Fruit fly (Drosophila melanogaster) Kc167 (cell line): ENCODE results near the gene tral.

Experiments
- Myc ChIP-seq: fragments of >200 bp; optimal IDR thresholded peaks from 2 replicates; lab custom pipeline; 2017; ENCODE audit warnings: missing external identifiers
- h ChIP-seq: fragments of >200 bp; optimal IDR thresholded peaks from 3 replicates; lab custom pipeline; 2018; ENCODE audit warnings: missing external identifiers

DNA sequence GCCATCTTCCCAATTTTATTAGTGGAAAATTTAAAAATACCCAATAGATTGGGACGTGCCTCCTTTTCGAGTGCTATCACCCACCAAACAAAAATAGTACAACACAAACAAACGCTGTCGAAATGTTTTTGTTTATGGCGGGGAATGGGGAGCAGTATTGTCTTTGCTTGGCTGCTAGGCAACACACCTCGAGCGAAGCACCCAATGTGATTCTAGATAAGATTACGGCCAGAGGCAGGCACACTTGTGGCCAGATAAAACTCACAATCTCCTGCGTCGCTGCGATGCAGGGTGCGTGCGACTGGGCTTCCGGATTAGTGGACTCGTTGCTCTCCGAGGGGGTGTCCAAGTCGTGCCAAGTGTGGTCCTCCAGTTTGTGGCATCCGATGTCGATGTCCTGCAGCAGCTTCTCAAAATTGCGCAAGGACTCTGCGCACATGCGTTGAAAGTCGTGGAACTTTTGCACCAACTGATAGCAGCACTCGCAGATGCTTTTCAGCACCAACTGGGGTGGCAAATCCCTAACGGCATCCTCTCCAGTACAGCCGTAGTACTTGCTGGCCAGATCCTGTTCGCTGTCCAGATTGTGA, 7.8 kb upstream of the tral start:
- no peak for TF ChIP-seq Myc (lab: Kevin White, UChicago)
- TF ChIP-seq h (lab: Kevin White, UChicago) = no peak
